Fruit fly (Drosophila melanogaster) whole organism, wandering third instar larva: ENCODE data around the gene Dd.

Source experiments
- Abd-B ChIP-seq: fragments of >200 bp; optimal IDR thresholded peaks from 2 replicates; lab custom pipeline; 2017; ENCODE audit warnings: missing biosample characterization, missing genetic modification characterization
- CG9705 ChIP-seq: fragments of 200-800 bp; sonication (Bioruptor generic); optimal IDR thresholded peaks from 2 replicates; lab custom pipeline; 2018; ENCODE audit warnings: missing biosample characterization, mild to moderate bottlenecking, missing genetic modification characterization
- CrebA ChIP-seq: fragments of 200-800 bp; sonication (Bioruptor generic); optimal IDR thresholded peaks from 2 replicates; lab custom pipeline; 2016; ENCODE audit warnings: missing biosample characterization, mild to moderate bottlenecking, missing genetic modification characterization, borderline replicate concordance
- HLH106 ChIP-seq: fragments of 200-800 bp; optimal IDR thresholded peaks from 3 replicates; lab custom pipeline; 2019; ENCODE audit warnings: missing biosample characterization, mild to moderate bottlenecking, missing genetic modification characterization, moderate library complexity
- Myc ChIP-seq: fragments of >200 bp; optimal IDR thresholded peaks from 2 replicates; lab custom pipeline; 2017
- OdsH ChIP-seq: fragments of 200-800 bp; sonication (Bioruptor generic); optimal IDR thresholded peaks from 2 replicates; lab custom pipeline; 2016; ENCODE audit warnings: missing biosample characterization, mild to moderate bottlenecking, missing genetic modification characterization
- Sp1 ChIP-seq: fragments of 200-800 bp; sonication (Bioruptor generic); optimal IDR thresholded peaks from 3 replicates; lab custom pipeline; 2019; ENCODE audit warnings: missing biosample characterization, mild to moderate bottlenecking, missing genetic modification characterization, moderate library complexity
- lola ChIP-seq: fragments of >200 bp; optimal IDR thresholded peaks from 2 replicates; lab custom pipeline; 2017; ENCODE audit warnings: missing biosample characterization, missing genetic modification characterization
- pan ChIP-seq: fragments of >200 bp; optimal IDR thresholded peaks from 2 replicates; lab custom pipeline; 2017
- psq ChIP-seq: fragments of 200-800 bp; sonication (Bioruptor generic); optimal IDR thresholded peaks from 3 replicates; lab custom pipeline; 2017; ENCODE audit warnings: missing biosample characterization, mild to moderate bottlenecking, missing genetic modification characterization, moderate library complexity
- tai ChIP-seq: sonication (Bioruptor generic); optimal IDR thresholded peaks from 2 replicates; lab custom pipeline; 2016; ENCODE audit warnings: missing biosample characterization, missing genetic modification characterization
- usp ChIP-seq: fragments of >200 bp; optimal IDR thresholded peaks from 2 replicates; lab custom pipeline; 2017; ENCODE audit warnings: missing biosample characterization, missing genetic modification characterization
- woc ChIP-seq: sonication (Bioruptor generic); optimal IDR thresholded peaks from 2 replicates; lab custom pipeline; 2016; ENCODE audit warnings: missing biosample characterization, mild to moderate bottlenecking, missing genetic modification characterization

DNA sequence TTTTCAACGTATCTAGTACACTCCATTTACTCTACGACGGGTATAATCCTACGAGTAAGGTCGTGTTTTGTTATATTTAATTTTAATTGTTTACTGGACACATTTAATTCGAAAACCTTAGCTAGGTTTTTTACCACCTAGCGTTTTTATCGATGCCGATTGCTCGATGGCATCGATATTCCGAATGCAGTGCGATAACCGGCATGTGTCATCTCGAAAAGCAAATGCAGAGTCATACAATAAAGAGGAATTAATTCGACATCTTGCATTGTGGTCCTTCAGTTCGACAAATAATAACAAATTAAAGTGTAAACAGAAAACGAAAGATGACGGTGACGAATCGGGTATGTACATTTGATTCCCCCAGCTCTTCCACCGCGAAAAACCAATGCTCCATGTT, 8.0 kb downstream of the Dd start, which contains the start of gene Rpt6:
- TF ChIP-seq OdsH (GFP tag; lab: Kevin White, UChicago) (no peak), CG9705 (GFP tag; lab: Kevin White, UChicago) (no peak), psq (GFP tag; lab: Kevin White, UChicago) (no peak), Sp1 (no peak), pan (lab: Kevin White, UChicago) (no peak), Abd-B (GFP tag; lab: Kevin White, UChicago) (no peak), tai (GFP tag; lab: Kevin White, UChicago) (no peak), lola (no peak), CrebA (no peak), HLH106 (tag; lab: Kevin White, UChicago) (no peak), usp (GFP tag; lab: Kevin White, UChicago) (no peak), Myc (lab: Kevin White, UChicago) (no peak), woc (no peak)
